Fruit fly (Drosophila melanogaster): ENCODE results near the gene Bin1.

Bin1 gene

dm6 chr3R:16214474-16215318 is 25.3 kb upstream of the Bin1 start (continued):
- TF ChIP-seq Hr51 (GFP tag; optimal IDR thresholded peaks at IDR 0.05) = peak in 1 of 2 experiments; percentile 53
- TF ChIP-seq dpn (GFP tag; optimal IDR thresholded peaks at IDR 0.05) = peak in 1 of 2 experiments; percentile 26
- TF ChIP-seq CG14014 (GFP tag; IDR thresholded peaks at IDR 0.05) = peak; percentile 10; the same call in 1 of the 2 replicates
- TF ChIP-seq Nf-YC (tag; optimal IDR thresholded peaks at IDR 0.05) = peak; percentile 27
- TF ChIP-seq grn (GFP tag; optimal IDR thresholded peaks at IDR 0.05) = no peak
- no peak for TF ChIP-seq CG5180 (GFP tag; optimal IDR thresholded peaks at IDR 0.05)
- TF ChIP-seq CG4424 (GFP tag; optimal IDR thresholded peaks at IDR 0.05) = no peak
- TF ChIP-seq Hsf (GFP tag; optimal IDR thresholded peaks at IDR 0.05) = peak; percentile 42
- no peak for TF ChIP-seq lbe (GFP tag; optimal IDR thresholded peaks at IDR 0.05)
- TF ChIP-seq CG17359 (tag; optimal IDR thresholded peaks at IDR 0.05) = peak; percentile 8
- no peak for TF ChIP-seq CG10543 (GFP tag; optimal IDR thresholded peaks at IDR 0.05)
- peak; percentile 58 for TF ChIP-seq gem (tag; optimal IDR thresholded peaks at IDR 0.05)
- TF ChIP-seq Camta (GFP tag; optimal IDR thresholded peaks at IDR 0.05) = peak; percentile 10
- peak; percentile 5; the same call in 1 of the 2 replicates for TF ChIP-seq H2.0 (GFP tag; IDR thresholded peaks at IDR 0.05)
- peak; percentile 59 for TF ChIP-seq Oli (tag; optimal IDR thresholded peaks at IDR 0.05)
- no peak for TF ChIP-seq CG10431 (GFP tag; optimal IDR thresholded peaks at IDR 0.05)
- TF ChIP-seq CG2678 (tag; optimal IDR thresholded peaks at IDR 0.05) = peak; percentile 72
- peak; percentile 49 for TF ChIP-seq CG9437 (GFP tag; optimal IDR thresholded peaks at IDR 0.05)
- TF ChIP-seq Ptx1 (GFP tag; IDR thresholded peaks at IDR 0.05) = peak; percentile 19; the same call in 1 of the 2 replicates
- peak; percentile 50 for TF ChIP-seq dmrt99B (tag; optimal IDR thresholded peaks at IDR 0.05)
- 0 out of 2 replicates have a peak, but pooled peaks have one; percentile 10 for TF ChIP-seq CG7372 (GFP tag; IDR thresholded peaks at IDR 0.05)
- TF ChIP-seq PHDP (tag; optimal IDR thresholded peaks at IDR 0.05) = peak; percentile 31
- TF ChIP-seq grau (tag; optimal IDR thresholded peaks at IDR 0.05) = peak; percentile 59
- no peak for TF ChIP-seq CG3838 (GFP tag; optimal IDR thresholded peaks at IDR 0.05)
- TF ChIP-seq CG9727 (GFP tag; optimal IDR thresholded peaks at IDR 0.05) = peak; percentile 62
- peak; percentile 52; the same call in 1 of the 2 replicates for TF ChIP-seq Adf1 (GFP tag; IDR thresholded peaks at IDR 0.05)
- peak; percentile 80 for TF ChIP-seq CG17361 (GFP tag; IDR thresholded peaks at IDR 0.05)
- peak; percentile 29 for TF ChIP-seq az2 (GFP tag; optimal IDR thresholded peaks at IDR 0.05)
- TF ChIP-seq CG18619 (GFP tag; optimal IDR thresholded peaks at IDR 0.05) = peak; percentile 64
- TF ChIP-seq lmd (GFP tag; IDR thresholded peaks at IDR 0.05) = no peak
- TF ChIP-seq NC2β (GFP tag; optimal IDR thresholded peaks at IDR 0.05) = no peak
- peak; percentile 45 for TF ChIP-seq CG12391 (tag; optimal IDR thresholded peaks at IDR 0.05)
- TF ChIP-seq CG1602 (GFP tag; optimal IDR thresholded peaks at IDR 0.05) = peak; percentile 18
- TF ChIP-seq CG18262 (tag; optimal IDR thresholded peaks at IDR 0.05) = peak; percentile 49
- TF ChIP-seq NfI (GFP tag; optimal IDR thresholded peaks at IDR 0.05) = peak; percentile 30
- peak; percentile 8 for TF ChIP-seq Bteb2 (GFP tag; optimal IDR thresholded peaks at IDR 0.05)
- TF ChIP-seq odd (GFP tag; optimal IDR thresholded peaks at IDR 0.05) = peak; percentile 32
- TF ChIP-seq CG18476 (GFP tag; optimal IDR thresholded peaks at IDR 0.05) = no peak
- TF ChIP-seq CG13894 (tag; optimal IDR thresholded peaks at IDR 0.05) = peak; percentile 71
- TF ChIP-seq CG6654 (GFP tag; optimal IDR thresholded peaks at IDR 0.05) = peak; percentile 13
- TF ChIP-seq Rfx (GFP tag; IDR thresholded peaks at IDR 0.05) = no peak
- 0 out of 3 replicates have a peak, but pooled peaks have one; percentile 9 for TF ChIP-seq sr (GFP tag; IDR thresholded peaks at IDR 0.05)
- TF ChIP-seq CG10654 (GFP tag; optimal IDR thresholded peaks at IDR 0.05) = no peak
- peak; percentile 34 for TF ChIP-seq Hr3 (GFP tag; optimal IDR thresholded peaks at IDR 0.05)
- TF ChIP-seq CG11456 (GFP tag; IDR thresholded peaks at IDR 0.05) = 0 out of 3 replicates have a peak, but pooled peaks have one; percentile 58
- peak; percentile 58; the same call in 1 of the 2 replicates for TF ChIP-seq CG31441 (GFP tag; IDR thresholded peaks at IDR 0.05)
- no peak for TF ChIP-seq trem (tag; optimal IDR thresholded peaks at IDR 0.05)
- TF ChIP-seq Eip74EF (GFP tag; optimal IDR thresholded peaks at IDR 0.05) = peak in 1 of 2 experiments; percentile 44
